Worm (Caenorhabditis elegans) whole organism, L2 larva: ENCODE results near the gene F58H1.2.

Source experiments
- ZK546.5 ChIP-seq: sonication (generic microtip); optimal IDR thresholded peaks from 2 replicates; lab custom pipeline; 2017; ENCODE audit warnings: missing biosample characterization, missing genetic modification characterization
- ama-1 ChIP-seq: fragments of 150-350 bp; optimal IDR thresholded peaks from 2 replicates; lab custom pipeline; 2018; ENCODE audit warnings: inconsistent platforms
- fos-1 ChIP-seq: fragments of 150-350 bp; optimal IDR thresholded peaks from 2 replicates; lab custom pipeline; 2014; ENCODE audit warnings: missing biosample characterization, missing genetic modification characterization
- lsy-2 ChIP-seq, 2 experiments: fragments of 150-350 bp in 1 of 2; sonication (generic microtip) in 1 of 2; optimal IDR thresholded peaks; 2 replicates each; lab custom pipeline; 2014 to 2017; ENCODE audit warnings: missing biosample characterization in 2 of 2, missing genetic modification characterization in 2 of 2
- mdl-1 ChIP-seq, 2 experiments: fragments of 150-350 bp in 1 of 2; sonication (generic microtip) in 1 of 2; optimal IDR thresholded peaks; 2 replicates each; lab custom pipeline; 2017; ENCODE audit warnings: missing biosample characterization in 2 of 2, missing genetic modification characterization in 2 of 2
- peb-1 ChIP-seq: fragments of 150-350 bp; optimal IDR thresholded peaks from 2 replicates; lab custom pipeline; 2014; ENCODE audit warnings: missing biosample characterization, missing genetic modification characterization
- sem-4 ChIP-seq: fragments of 150-350 bp; optimal IDR thresholded peaks from 2 replicates; lab custom pipeline; 2014; ENCODE audit warnings: missing biosample characterization, missing genetic modification reagents, missing genetic modification characterization
- unc-39 ChIP-seq: fragments of 150-350 bp; optimal IDR thresholded peaks from 2 replicates; lab custom pipeline; 2014; ENCODE audit warnings: missing biosample characterization, missing genetic modification characterization
- unc-62 ChIP-seq: fragments of 150-350 bp; optimal IDR thresholded peaks from 2 replicates; lab custom pipeline; 2014; ENCODE audit warnings: missing biosample characterization, missing genetic modification reagents, missing genetic modification characterization
- zag-1 ChIP-seq: fragments of 150-350 bp; optimal IDR thresholded peaks from 2 replicates; lab custom pipeline; 2014; ENCODE audit warnings: missing biosample characterization, missing genetic modification characterization
- ztf-11 ChIP-seq: sonication (generic microtip); optimal IDR thresholded peaks from 2 replicates; lab custom pipeline; 2017; ENCODE audit warnings: missing biosample characterization, missing genetic modification characterization

DNA sequence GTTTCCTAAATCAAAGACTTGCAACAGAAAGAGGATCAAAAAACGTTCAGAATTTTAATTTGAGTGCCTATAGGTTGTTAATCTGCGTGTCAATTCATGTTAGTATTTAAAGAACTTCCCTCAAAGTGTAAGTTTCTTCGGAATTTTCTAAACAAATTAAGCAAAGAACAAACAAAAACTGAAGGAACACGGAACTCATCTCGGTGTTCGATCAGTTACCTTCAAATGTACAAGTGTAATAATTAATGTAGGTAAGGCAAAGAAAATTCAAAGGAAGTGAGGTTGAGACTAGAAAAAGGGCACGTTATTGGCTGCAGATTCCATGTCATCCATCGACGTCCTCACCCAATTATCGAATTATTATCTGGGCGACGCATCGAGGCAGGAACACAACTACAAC is 34.9 kb upstream of the F58H1.2 start, which contains the start of gene K12G11.6:
- TF ChIP-seq ztf-11 (tag; lab: Kevin White, UChicago) (no peak), unc-39 (tag; lab: Kevin White, UChicago) (no peak), fos-1 (tag; lab: Kevin White, UChicago) (no peak), ama-1 (lab: Kevin White, UChicago) (no peak), lsy-2 (tag; optimal IDR thresholded peaks at IDR 0.05; lab: Kevin White, UChicago) (no peak), ZK546.5 (no peak), peb-1 (tag; lab: Kevin White, UChicago) (no peak), unc-62 (GFP tag; lab: Kevin White, UChicago) (no peak), mdl-1 (tag; optimal IDR thresholded peaks at IDR 0.05; lab: Kevin White, UChicago) (no peak), zag-1 (tag; lab: Kevin White, UChicago) (no peak), sem-4 (no peak)
